Fruit fly (Drosophila melanogaster) whole organism, embryonic: ENCODE data around the gene eIF4G2.
A peak's percentile ranks its signal among the peaks of the same experiment; 100 is the strongest.
"Not testable (repeated sequence)": the region's sequence is repeated elsewhere in the genome, so short reads cannot be mapped to it uniquely, and the experiment has no call there.

Experiments used
- Adf1 ChIP-seq: fragments of 200-800 bp; sonication (Bioruptor generic); IDR thresholded peaks from 2 replicates; pipeline ENCODE4 v1.3.6; 2022; ENCODE audit warnings: missing biosample characterization, missing genetic modification characterization
- Aef1 ChIP-seq: fragments of 200-800 bp; sonication (Bioruptor generic); IDR thresholded peaks from 3 replicates; pipeline ENCODE4 v1.3.6; 2022; ENCODE audit warnings: missing biosample characterization, missing genetic modification characterization
- BEAF-32 ChIP-seq: fragments of 200-800 bp; sonication (Bioruptor generic); optimal IDR thresholded peaks from 3 replicates; lab custom pipeline; 2017; ENCODE audit warnings: missing biosample characterization, missing genetic modification characterization, mild to moderate bottlenecking, moderate library complexity, missing genetic modification reagents
- Bdp1 ChIP-seq: fragments of 200-800 bp; sonication (Bioruptor generic); optimal IDR thresholded peaks from 3 replicates; lab custom pipeline; 2016; ENCODE audit warnings: missing biosample characterization, missing genetic modification characterization
- CG11504 ChIP-seq: fragments of 200-800 bp; sonication (Bioruptor generic); optimal IDR thresholded peaks from 3 replicates; lab custom pipeline; 2019; ENCODE audit warnings: missing biosample characterization, mild to moderate bottlenecking, missing genetic modification characterization, moderate library complexity
- CG1233 ChIP-seq: fragments of 200-800 bp; sonication (Bioruptor generic); optimal IDR thresholded peaks from 4 replicates; lab custom pipeline; 2018; ENCODE audit warnings: missing biosample characterization, mild to moderate bottlenecking, missing genetic modification characterization
- CG13287 ChIP-seq: fragments of 200-800 bp; sonication (Bioruptor generic); IDR thresholded peaks from 2 replicates; pipeline ENCODE4 v1.3.6; 2022; ENCODE audit warnings: missing biosample characterization, missing genetic modification characterization; ENCODE audit not compliant: partially characterized antibody
- CG13894 ChIP-seq: fragments of 200-800 bp; sonication (Bioruptor generic); optimal IDR thresholded peaks from 3 replicates; lab custom pipeline; 2018; ENCODE audit warnings: missing biosample characterization, mild to moderate bottlenecking, missing genetic modification characterization, moderate library complexity
- CG15514 ChIP-seq: fragments of 200-800 bp; sonication (Bioruptor generic); optimal IDR thresholded peaks from 3 replicates; lab custom pipeline; 2017; ENCODE audit warnings: missing biosample characterization, missing genetic modification characterization, mild to moderate bottlenecking, moderate library complexity, missing genetic modification reagents
- CG16779 ChIP-seq: fragments of 200-800 bp; sonication (Bioruptor generic); IDR thresholded peaks from 2 replicates; pipeline ENCODE4 v1.3.6; 2022; ENCODE audit warnings: missing biosample characterization, missing genetic modification characterization
- CG16863 ChIP-seq: fragments of 200-800 bp; sonication (Bioruptor generic); optimal IDR thresholded peaks from 3 replicates; lab custom pipeline; 2016; ENCODE audit warnings: missing biosample characterization, missing genetic modification characterization
- CG18764 ChIP-seq: fragments of 200-800 bp; sonication (Bioruptor generic); optimal IDR thresholded peaks from 3 replicates; lab custom pipeline; 2016; ENCODE audit warnings: missing biosample characterization, missing genetic modification characterization
- CG2199 ChIP-seq: fragments of 200-800 bp; sonication (Bioruptor generic); IDR thresholded peaks from 3 replicates; pipeline ENCODE4 v1.3.6; 2022; ENCODE audit warnings: missing biosample characterization, missing genetic modification characterization
- CG31224 ChIP-seq: fragments of 200-800 bp; sonication (Bioruptor generic); IDR thresholded peaks from 2 replicates; pipeline ENCODE4 v1.3.6; 2022; ENCODE audit warnings: missing biosample characterization, missing genetic modification characterization
- CG33213 ChIP-seq: fragments of 200-800 bp; sonication (Bioruptor generic); optimal IDR thresholded peaks from 3 replicates; lab custom pipeline; 2016; ENCODE audit warnings: missing biosample characterization, missing genetic modification characterization
- CG34376 ChIP-seq: fragments of 200-800 bp; sonication (Bioruptor generic); optimal IDR thresholded peaks from 2 replicates; lab custom pipeline; 2018; ENCODE audit warnings: missing biosample characterization, mild to moderate bottlenecking, missing genetic modification characterization
- CG42726 ChIP-seq: fragments of 200-800 bp; sonication (Bioruptor generic); IDR thresholded peaks from 2 replicates; pipeline ENCODE4 v1.3.6; 2022; ENCODE audit warnings: missing biosample characterization, missing genetic modification characterization; ENCODE audit not compliant: partially characterized antibody
- CG4360 ChIP-seq: fragments of 200-800 bp; sonication (Bioruptor generic); IDR thresholded peaks from 2 replicates; pipeline ENCODE4 v1.3.6; 2022; ENCODE audit warnings: missing biosample characterization, missing genetic modification characterization
- CG9932 ChIP-seq: fragments of 200-800 bp; sonication (Bioruptor generic); IDR thresholded peaks from 2 replicates; pipeline ENCODE4 v1.3.6; 2022; ENCODE audit warnings: missing biosample characterization, missing genetic modification characterization
- CrebB ChIP-seq: fragments of 200-800 bp; sonication (Bioruptor generic); optimal IDR thresholded peaks from 3 replicates; lab custom pipeline; 2018; ENCODE audit warnings: missing biosample characterization, mild to moderate bottlenecking, missing genetic modification characterization
- Drgx ChIP-seq: fragments of 200-800 bp; sonication (Bioruptor generic); IDR thresholded peaks from 2 replicates; pipeline ENCODE4 v1.3.6; 2022; ENCODE audit warnings: missing biosample characterization, missing genetic modification characterization
- Fer1 ChIP-seq: fragments of 200-800 bp; sonication (Bioruptor generic); optimal IDR thresholded peaks from 2 replicates; lab custom pipeline; 2017; ENCODE audit warnings: missing biosample characterization, mild to moderate bottlenecking, missing genetic modification characterization
- Fer3 ChIP-seq: fragments of 200-800 bp; sonication (Bioruptor generic); optimal IDR thresholded peaks from 2 replicates; lab custom pipeline; 2018; ENCODE audit warnings: missing biosample characterization, mild to moderate bottlenecking, missing genetic modification characterization, moderate library complexity
- HmgD ChIP-seq: fragments of 200-800 bp; sonication (Bioruptor generic); optimal IDR thresholded peaks from 3 replicates; lab custom pipeline; 2016; ENCODE audit warnings: missing biosample characterization, missing genetic modification characterization
- Hr3 ChIP-seq: fragments of 200-800 bp; sonication (Bioruptor generic); optimal IDR thresholded peaks from 3 replicates; lab custom pipeline; 2016; ENCODE audit warnings: missing biosample characterization, missing genetic modification characterization
- Hr78 ChIP-seq, 2 experiments: fragments of 200-800 bp in 1 of 2; fragments of >200 bp in 1 of 2; sonication (Bioruptor generic) in 1 of 2; optimal IDR thresholded peaks; 2 replicates each; lab custom pipeline; 2017 to 2019; ENCODE audit warnings: missing biosample characterization in 2 of 2, missing genetic modification characterization in 2 of 2, mild to moderate bottlenecking in 1 of 2, moderate library complexity in 1 of 2
- NC2α ChIP-seq: fragments of 200-800 bp; sonication (Bioruptor generic); optimal IDR thresholded peaks from 2 replicates; lab custom pipeline; 2016; ENCODE audit warnings: missing biosample characterization, missing genetic modification characterization
- NC2β ChIP-seq: fragments of 200-800 bp; sonication (Bioruptor generic); optimal IDR thresholded peaks from 2 replicates; lab custom pipeline; 2016; ENCODE audit warnings: missing biosample characterization, missing genetic modification characterization
- NFAT ChIP-seq: fragments of 200-800 bp; sonication (Bioruptor generic); IDR thresholded peaks from 2 replicates; pipeline ENCODE4 v1.3.6; 2022; ENCODE audit warnings: missing biosample characterization, missing genetic modification characterization
- Scr ChIP-seq: fragments of 200-800 bp; sonication (Bioruptor generic); IDR thresholded peaks from 2 replicates; pipeline ENCODE4 v1.3.6; 2022; ENCODE audit warnings: missing biosample characterization, missing genetic modification characterization; ENCODE audit not compliant: partially characterized antibody
- ap ChIP-seq: fragments of 200-800 bp; sonication (Bioruptor generic); IDR thresholded peaks from 2 replicates; pipeline ENCODE4 v1.3.6; 2022; ENCODE audit warnings: missing biosample characterization, missing genetic modification characterization
- bab2 ChIP-seq: fragments of 200-800 bp; sonication (Bioruptor generic); optimal IDR thresholded peaks from 2 replicates; lab custom pipeline; 2016; ENCODE audit warnings: missing biosample characterization, missing genetic modification characterization
- caup ChIP-seq: fragments of 200-800 bp; sonication (Bioruptor generic); optimal IDR thresholded peaks from 3 replicates; lab custom pipeline; 2017; ENCODE audit warnings: missing biosample characterization, mild to moderate bottlenecking, missing genetic modification characterization, moderate library complexity; ENCODE audit not compliant: severe bottlenecking
- chinmo ChIP-seq: fragments of 200-800 bp; sonication (Bioruptor generic); IDR thresholded peaks from 4 replicates; pipeline ENCODE4 v1.3.6; 2022; ENCODE audit warnings: missing biosample characterization, missing genetic modification characterization; ENCODE audit not compliant: partially characterized antibody
- crp ChIP-seq, 2 experiments: fragments of 200-800 bp; sonication (Bioruptor generic); optimal IDR thresholded peaks; 2 replicates in 1 of 2; 3 replicates in 1 of 2; lab custom pipeline; 2017; ENCODE audit warnings: missing biosample characterization in 2 of 2, missing genetic modification characterization in 2 of 2, mild to moderate bottlenecking in 1 of 2, moderate library complexity in 1 of 2
- ewg ChIP-seq: fragments of 200-800 bp; sonication (Bioruptor generic); optimal IDR thresholded peaks from 3 replicates; lab custom pipeline; 2017; ENCODE audit warnings: mild to moderate bottlenecking, missing biosample characterization, missing genetic modification reagents, missing genetic modification characterization
- jumu ChIP-seq: fragments of 200-800 bp; sonication (Bioruptor generic); optimal IDR thresholded peaks from 3 replicates; lab custom pipeline; 2016; ENCODE audit warnings: missing biosample characterization, missing genetic modification characterization
- lbe ChIP-seq: fragments of 200-800 bp; sonication (Bioruptor generic); optimal IDR thresholded peaks from 2 replicates; lab custom pipeline; 2016; ENCODE audit warnings: missing biosample characterization, mild to moderate bottlenecking, missing genetic modification characterization
- luna ChIP-seq: fragments of 200-800 bp; sonication (Bioruptor generic); optimal IDR thresholded peaks from 2 replicates; lab custom pipeline; 2016; ENCODE audit warnings: missing biosample characterization, missing genetic modification characterization
- mirr ChIP-seq: fragments of 200-800 bp; sonication (Bioruptor generic); optimal IDR thresholded peaks from 3 replicates; lab custom pipeline; 2018; ENCODE audit warnings: missing biosample characterization, mild to moderate bottlenecking, missing genetic modification characterization
- nerfin-1 ChIP-seq: fragments of 200-800 bp; sonication (Bioruptor generic); optimal IDR thresholded peaks from 3 replicates; lab custom pipeline; 2019; ENCODE audit warnings: missing biosample characterization, mild to moderate bottlenecking, missing genetic modification characterization, moderate library complexity
- pho ChIP-seq: fragments of 200-800 bp; sonication (Bioruptor generic); optimal IDR thresholded peaks from 2 replicates; lab custom pipeline; 2016; ENCODE audit warnings: missing biosample characterization, missing genetic modification characterization
- prd ChIP-seq, 3 experiments: fragments of >200 bp in 2 of 3; fragments of 200-800 bp in 1 of 3; sonication (Bioruptor generic) in 1 of 3; optimal IDR thresholded peaks in 2 of 3; IDR thresholded peaks in 1 of 3; 2 replicates in 2 of 3; 3 replicates in 1 of 3; pipeline versions ENCODE4 v1.3.6 to Lab custom; 2017 to 2022; ENCODE audit warnings: missing biosample characterization in 1 of 3, missing genetic modification characterization in 1 of 3
- pum ChIP-seq: fragments of 200-800 bp; sonication (Bioruptor generic); optimal IDR thresholded peaks from 2 replicates; lab custom pipeline; 2016; ENCODE audit warnings: missing biosample characterization, missing genetic modification characterization
- rib ChIP-seq: fragments of 200-800 bp; sonication (Bioruptor generic); IDR thresholded peaks from 2 replicates; pipeline ENCODE4 v1.3.6; 2022; ENCODE audit warnings: missing biosample characterization, missing genetic modification characterization
- stc ChIP-seq: fragments of 200-800 bp; sonication (Bioruptor generic); IDR thresholded peaks from 2 replicates; pipeline ENCODE4 v1.3.6; 2022; ENCODE audit warnings: missing biosample characterization, missing genetic modification characterization
- tin ChIP-seq: fragments of 200-800 bp; sonication (Bioruptor generic); optimal IDR thresholded peaks from 3 replicates; lab custom pipeline; 2016; ENCODE audit warnings: missing biosample characterization, missing genetic modification characterization
- zen ChIP-seq: fragments of 200-800 bp; sonication (Bioruptor generic); optimal IDR thresholded peaks from 3 replicates; lab custom pipeline; 2018; ENCODE audit warnings: missing biosample characterization, mild to moderate bottlenecking, missing genetic modification characterization, moderate library complexity
- zfh2 ChIP-seq: fragments of 200-800 bp; sonication (Bioruptor generic); optimal IDR thresholded peaks from 2 replicates; lab custom pipeline; 2016; ENCODE audit warnings: missing biosample characterization, missing genetic modification characterization

The eIF4G2 gene

DNA sequence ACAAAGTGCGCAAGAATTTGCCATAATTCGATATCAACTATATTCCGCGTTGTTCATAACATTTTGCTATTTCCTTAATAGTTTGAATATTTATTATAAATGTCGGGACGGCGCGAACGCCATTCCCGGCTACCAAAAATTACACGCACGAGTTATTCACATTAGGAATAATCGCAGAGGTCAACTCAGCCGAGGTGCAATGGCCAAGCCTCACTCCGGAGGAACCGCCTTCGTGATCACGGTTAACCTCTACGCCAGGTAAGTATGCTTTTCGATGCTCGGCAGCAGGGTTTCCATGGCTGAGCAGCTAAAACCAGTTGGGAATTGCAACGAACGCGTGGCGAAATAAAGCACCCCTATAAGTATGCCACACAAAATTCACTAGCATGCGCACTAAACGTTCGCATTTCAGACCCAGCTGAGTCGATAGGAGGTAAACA is 40.3 kb upstream of the eIF4G2 start (continued):
- TF ChIP-seq CG31224 (peak; percentile 37; the same call in 1 of the 2 replicates), zfh2 (GFP tag; lab: Kevin White, UChicago) (peak; percentile 34), CG2199 (GFP tag; lab: Robert Waterston, UW) (peak; percentile 80; the same call in 2 of the 3 replicates), Hr78 (GFP tag; optimal IDR thresholded peaks at IDR 0.05; lab: Kevin White, UChicago) (peak in 1 of 2 experiments; percentile 83), caup (GFP tag; lab: Kevin White, UChicago) (peak; percentile 80), NC2β (peak; percentile 79), Adf1 (GFP tag; lab: Robert Waterston, UW) (peak; percentile 43; the same call in 1 of the 2 replicates), CG16863 (GFP tag; lab: Kevin White, UChicago) (peak; percentile 58), NC2α (GFP tag; lab: Kevin White, UChicago) (peak; percentile 58), lbe (peak; percentile 44), NFAT (peak; percentile 79), CG16779 (peak; percentile 78; the same call in 1 of the 2 replicates), CG34376 (peak; percentile 60), HmgD (peak; percentile 40), Aef1 (GFP tag; lab: Robert Waterston, UW) (peak; percentile 40; the same call in 1 of the 3 replicates), nerfin-1 (peak; percentile 45), prd (GFP tag; IDR thresholded peaks at IDR 0.05; lab: Robert Waterston, UW) (peak; percentile 73), pum (GFP tag; lab: Kevin White, UChicago) (peak; percentile 39), CG1233 (GFP tag; lab: Kevin White, UChicago) (peak; percentile 1), CrebB (tag; lab: Kevin White, UChicago) (peak; percentile 4), rib (GFP tag; lab: Robert Waterston, UW) (peak; percentile 89), Drgx (GFP tag; lab: Robert Waterston, UW) (peak; percentile 69), ap (GFP tag; lab: Robert Waterston, UW) (peak; percentile 52), Fer1 (GFP tag; lab: Kevin White, UChicago) (peak; percentile 41), zen (tag; lab: Kevin White, UChicago) (peak; percentile 49), Scr (GFP tag; lab: Robert Waterston, UW) (peak; percentile 43), CG33213 (GFP tag; lab: Kevin White, UChicago) (peak; percentile 77), luna (peak; percentile 31), Fer3 (tag; lab: Kevin White, UChicago) (peak; percentile 56), Hr3 (GFP tag; lab: Kevin White, UChicago) (peak; percentile 35), CG18764 (GFP tag; lab: Kevin White, UChicago) (peak; percentile 7), CG9932 (GFP tag; lab: Robert Waterston, UW) (peak; percentile 80), CG15514 (GFP tag; lab: Kevin White, UChicago) (peak; percentile 55), crp (GFP tag; optimal IDR thresholded peaks at IDR 0.05; lab: Kevin White, UChicago) (peak in 1 of 2 experiments; percentile 61), CG13287 (GFP tag; lab: Robert Waterston, UW) (peak; percentile 71), ewg (peak; percentile 85), CG11504 (tag; lab: Kevin White, UChicago) (peak; percentile 61), CG13894 (peak; percentile 67), tin (peak; percentile 46), CG4360 (GFP tag; lab: Robert Waterston, UW) (peak; percentile 64), bab2 (GFP tag; lab: Kevin White, UChicago) (peak; percentile 63), mirr (GFP tag; lab: Kevin White, UChicago) (peak; percentile 41), CG42726 (peak; percentile 93), pho (GFP tag; lab: Kevin White, UChicago) (peak; percentile 70), jumu (peak; percentile 54), Bdp1 (GFP tag; lab: Kevin White, UChicago) (peak; percentile 51), BEAF-32 (GFP tag; lab: Kevin White, UChicago) (peak; percentile 12), stc (GFP tag; lab: Robert Waterston, UW) (peak; percentile 71; the same call in 1 of the 2 replicates), chinmo (GFP tag; lab: Robert Waterston, UW) (peak; percentile 90)
- not testable (repeated sequence) for TF ChIP-seq prd (optimal IDR thresholded peaks at IDR 0.05; lab: Kevin White, UChicago)
